Worm (Caenorhabditis elegans): ENCODE results near the gene F14H12.3.
"Not testable (repeated sequence)": the region's sequence is repeated elsewhere in the genome, so short reads cannot be mapped to it uniquely, and the experiment has no call there.

F14H12.3 gene

ce11 chrX:4394505-4394904, 50.5 kb downstream of the F14H12.3 start:
- TF ChIP-seq hmg-1.2 (GFP tag; IDR thresholded peaks at IDR 0.05) (peak; percentile 58), dox-1 (GFP tag; IDR thresholded peaks at IDR 0.05) (0 out of 2 replicates have a peak, but pooled peaks have one; percentile 12), snpc-4 (tag; optimal IDR thresholded peaks at IDR 0.05) (peak in 2 of 4 experiments; percentile 67 to 75)
- TF ChIP-seq snpc-4 (GFP tag; optimal IDR thresholded peaks at IDR 0.05) = not testable (repeated sequence)
